Worm (Caenorhabditis elegans) whole organism, L4/young adult: ENCODE data around the gene F16H6.4.

ENCODE experiments used
- W03F9.2 ChIP-seq: fragments of 150-350 bp; optimal IDR thresholded peaks from 2 replicates; lab custom pipeline; 2014; ENCODE audit warnings: missing biosample characterization, missing genetic modification characterization
- dao-5 ChIP-seq: sonication (generic microtip); optimal IDR thresholded peaks from 2 replicates; lab custom pipeline; 2016; ENCODE audit warnings: missing genotype, missing genetic modification characterization, moderate library complexity, missing compliant biosample characterization
- him-1 ChIP-seq: sonication (generic microtip); optimal IDR thresholded peaks from 2 replicates; lab custom pipeline; 2016; ENCODE audit warnings: missing genotype, missing genetic modification reagents, missing genetic modification characterization, missing compliant biosample characterization

Gene F16H6.4

DNA sequence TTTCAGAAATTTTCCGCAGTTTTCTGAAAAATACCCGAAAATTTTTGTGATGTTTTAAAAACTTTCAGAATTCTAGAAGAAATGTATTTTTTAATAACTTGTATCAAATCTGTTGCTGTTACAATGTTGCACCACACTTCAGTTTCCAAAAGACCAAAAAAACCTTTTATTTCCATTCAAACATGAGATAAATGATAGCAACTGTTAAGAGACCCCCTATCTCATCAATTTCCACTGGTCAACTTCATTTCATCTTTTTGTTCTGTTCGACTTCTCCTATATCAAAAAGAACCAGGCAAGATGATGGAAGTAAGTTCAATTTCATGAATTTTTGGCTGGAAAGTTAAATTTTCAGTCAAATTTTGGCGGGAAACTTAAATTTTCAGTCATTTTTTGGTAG is at the start of gene F16H6.4:
Gene F16H6.4, plus strand, starts transcription at position 301 of the 400 bp plus-strand sequence.
- no peak for TF ChIP-seq dao-5 (tag; lab: Kevin White, UChicago)
- no peak for TF ChIP-seq him-1 (tag; lab: Kevin White, UChicago)
- TF ChIP-seq W03F9.2: no peak

DNA sequence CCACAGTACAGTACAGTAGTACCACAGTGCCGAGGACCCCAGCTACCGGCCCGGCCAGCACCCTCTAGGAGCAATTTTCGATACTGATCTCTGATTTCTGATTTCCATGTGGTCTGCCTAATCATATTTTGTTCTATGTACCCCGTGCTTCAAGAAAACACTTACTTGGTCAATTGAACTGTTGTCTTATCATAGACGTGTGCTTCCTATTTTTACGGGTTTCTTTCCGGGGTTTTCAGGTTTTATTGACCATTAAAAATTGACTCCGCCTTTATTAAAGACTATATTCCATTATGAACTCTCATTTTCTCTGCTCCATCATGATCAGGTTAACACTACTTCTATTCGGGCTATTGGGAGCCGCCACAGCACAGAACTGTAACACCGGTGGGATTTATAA is 40.8 kb upstream of the F16H6.4 start, which contains the start of gene clec-48:
Gene clec-48, plus strand, starts transcription at position 320 of the 400 bp plus-strand sequence.
- no peak for TF ChIP-seq him-1 (tag; lab: Kevin White, UChicago)
- no peak for TF ChIP-seq dao-5 (tag; lab: Kevin White, UChicago)

DNA sequence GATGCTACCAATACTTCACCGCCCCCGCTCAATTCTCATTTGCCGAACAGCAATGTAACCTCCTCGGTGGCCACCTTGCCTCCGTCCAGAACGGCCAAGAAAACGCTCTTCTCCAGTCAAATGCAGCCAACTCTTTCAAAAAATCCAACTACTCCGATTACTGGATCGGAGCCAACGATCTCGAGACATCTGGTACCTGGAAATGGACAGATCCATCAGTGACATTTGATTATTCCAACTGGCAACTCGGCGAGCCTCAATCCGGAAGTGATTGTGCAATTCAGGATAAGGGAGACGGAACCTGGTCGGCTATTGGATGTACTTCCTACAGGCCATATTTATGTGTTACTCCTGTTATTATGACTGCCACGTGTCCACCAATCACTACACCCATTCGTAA is 40.3 kb upstream of the F16H6.4 start:
- no peak for TF ChIP-seq dao-5 (tag; lab: Kevin White, UChicago)
- no peak for TF ChIP-seq W03F9.2
- TF ChIP-seq him-1 (tag; lab: Kevin White, UChicago): no peak

DNA sequence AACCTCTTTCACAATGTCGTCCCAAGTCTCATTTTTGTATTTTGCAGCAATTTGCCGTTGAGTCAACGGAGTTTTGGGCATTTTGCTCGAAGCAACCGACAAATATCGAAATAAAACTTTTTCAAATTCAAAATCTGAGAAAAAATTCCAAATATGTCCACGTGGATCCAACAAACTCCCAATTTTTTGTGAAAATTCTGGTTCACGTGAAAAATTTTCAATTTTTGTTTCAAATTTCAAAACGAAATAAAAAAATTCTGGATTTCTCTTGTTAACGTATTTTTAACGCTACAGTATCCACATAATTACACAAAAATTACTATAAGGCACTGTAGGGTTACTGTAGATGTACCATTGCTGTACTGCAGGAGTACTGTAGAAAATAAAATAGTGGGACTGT is 37.3 kb upstream of the F16H6.4 start, which contains the start of gene C14A6.13:
Gene C14A6.13, minus strand, starts transcription at position 101 of the 400 bp plus-strand sequence.
- TF ChIP-seq W03F9.2: no peak
- TF ChIP-seq him-1 (tag; lab: Kevin White, UChicago): no peak
- TF ChIP-seq dao-5 (tag; lab: Kevin White, UChicago): no peak

DNA sequence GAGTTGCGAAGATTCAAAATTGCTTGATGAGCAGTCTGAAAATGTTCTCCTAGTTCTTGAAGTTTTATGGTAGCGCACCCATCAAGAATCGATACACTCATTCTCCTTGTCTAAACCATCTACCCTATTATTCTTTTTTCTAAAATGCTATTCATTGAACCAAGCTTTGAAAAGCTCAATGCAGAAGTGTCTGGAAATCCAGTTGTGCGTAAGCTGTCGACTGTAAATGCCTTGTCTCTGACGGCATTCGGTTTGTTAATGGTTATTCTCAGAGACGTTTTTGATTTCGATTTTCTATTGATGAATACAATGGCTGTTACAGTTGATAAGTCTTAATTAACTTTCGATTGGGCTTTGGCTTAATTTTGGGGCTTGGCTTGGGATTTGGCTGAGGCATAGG is 36.0 kb upstream of the F16H6.4 start, which contains the start of gene C14A6.12:
Gene C14A6.12, minus strand, starts transcription at position 101 of the 400 bp plus-strand sequence.
- TF ChIP-seq him-1 (tag; lab: Kevin White, UChicago) (no peak), dao-5 (tag; lab: Kevin White, UChicago) (no peak), W03F9.2 (no peak)

DNA sequence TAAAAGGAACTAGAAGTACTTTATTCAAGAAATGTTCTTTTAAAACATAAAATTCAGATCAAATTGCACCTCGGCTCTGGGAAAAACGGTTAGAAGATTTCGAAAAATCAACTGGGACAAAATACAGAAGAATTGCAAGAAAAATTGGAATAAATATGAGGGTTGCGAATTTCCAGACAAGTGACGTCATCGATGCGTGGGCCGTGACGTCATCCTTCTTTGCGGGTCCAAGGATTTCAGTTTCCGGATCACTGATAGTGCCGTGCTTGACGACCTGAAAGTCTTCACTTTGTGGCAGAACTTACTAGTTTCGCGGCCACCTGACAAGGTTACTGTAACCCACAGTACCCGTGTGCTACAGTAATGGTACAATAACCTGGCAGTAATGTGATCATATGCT is 35.1 kb upstream of the F16H6.4 start:
- TF ChIP-seq him-1 (tag; lab: Kevin White, UChicago): no peak
- TF ChIP-seq W03F9.2: no peak
- TF ChIP-seq dao-5 (tag; lab: Kevin White, UChicago): no peak

DNA sequence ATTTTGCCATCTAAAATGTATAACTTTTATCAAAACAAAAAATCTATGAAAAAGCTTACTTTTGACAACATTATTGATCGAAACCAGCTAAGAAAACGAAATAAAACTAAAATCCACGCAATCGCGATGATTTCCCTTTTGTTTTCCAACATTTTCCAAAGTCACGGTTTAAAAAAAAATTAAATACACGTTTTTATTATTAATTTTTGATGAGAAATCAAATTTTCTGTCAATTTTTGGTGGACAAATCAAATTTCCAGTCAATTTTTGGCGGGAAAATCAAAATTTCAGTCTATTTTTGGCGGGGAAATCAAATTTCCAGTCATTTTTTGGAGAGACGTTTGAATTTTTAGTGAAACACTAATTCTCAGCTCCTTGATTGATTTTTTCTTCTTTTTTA is 33.8 kb upstream of the F16H6.4 start, which contains the start of gene C14A6.5:
Gene C14A6.5, minus strand, starts transcription at position 101 of the 400 bp plus-strand sequence.
- TF ChIP-seq dao-5 (tag; lab: Kevin White, UChicago) (no peak), W03F9.2 (no peak)

DNA sequence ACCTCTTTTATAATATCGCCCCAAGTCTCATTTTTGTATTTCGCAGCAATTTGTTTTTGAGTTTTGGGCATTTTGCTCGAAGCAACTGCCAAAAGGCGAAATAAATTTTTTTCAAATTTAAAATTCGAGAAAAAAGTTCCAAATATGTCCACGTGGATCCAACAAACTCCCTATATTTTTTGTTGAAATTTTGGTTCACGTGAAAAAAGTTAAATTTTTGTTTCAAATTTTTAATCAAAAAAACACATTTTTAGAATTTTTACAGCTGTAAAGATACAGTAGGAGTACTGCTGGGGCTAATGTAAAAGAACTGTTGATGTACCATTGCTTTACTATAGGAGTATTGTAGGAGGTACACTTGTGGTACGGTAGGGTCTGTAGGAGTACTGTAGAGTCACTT is 31.4 kb upstream of the F16H6.4 start, which contains the start of gene C14A6.6:
Gene C14A6.6, minus strand, starts transcription at position 101 of the 400 bp plus-strand sequence.
- no peak for TF ChIP-seq dao-5 (tag; lab: Kevin White, UChicago)
- TF ChIP-seq him-1 (tag; lab: Kevin White, UChicago): no peak
- no peak for TF ChIP-seq W03F9.2

DNA sequence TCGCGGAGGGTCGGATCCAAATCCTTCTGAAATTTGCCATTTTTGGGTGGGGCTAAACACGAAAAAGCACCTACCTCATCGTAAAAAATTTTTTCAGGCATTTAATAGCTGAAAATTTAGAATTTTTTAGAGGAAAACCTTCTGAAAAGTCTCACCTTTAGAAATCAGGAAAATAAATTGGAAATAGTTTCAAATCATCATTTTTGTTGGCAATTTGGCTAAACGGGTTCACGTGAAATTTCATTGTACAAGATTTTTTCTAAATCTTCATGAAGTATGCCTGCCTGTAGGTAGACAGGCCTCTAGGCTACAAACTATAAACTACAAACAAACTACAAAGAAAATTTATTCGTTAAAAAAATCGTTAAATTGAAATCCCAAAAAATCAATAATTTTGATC is 30.3 kb upstream of the F16H6.4 start, which contains the start of gene C14A6.7:
Gene C14A6.7, minus strand, starts transcription at position 101 of the 400 bp plus-strand sequence.
- TF ChIP-seq W03F9.2: no peak
- no peak for TF ChIP-seq dao-5 (tag; lab: Kevin White, UChicago)
- no peak for TF ChIP-seq him-1 (tag; lab: Kevin White, UChicago)

DNA sequence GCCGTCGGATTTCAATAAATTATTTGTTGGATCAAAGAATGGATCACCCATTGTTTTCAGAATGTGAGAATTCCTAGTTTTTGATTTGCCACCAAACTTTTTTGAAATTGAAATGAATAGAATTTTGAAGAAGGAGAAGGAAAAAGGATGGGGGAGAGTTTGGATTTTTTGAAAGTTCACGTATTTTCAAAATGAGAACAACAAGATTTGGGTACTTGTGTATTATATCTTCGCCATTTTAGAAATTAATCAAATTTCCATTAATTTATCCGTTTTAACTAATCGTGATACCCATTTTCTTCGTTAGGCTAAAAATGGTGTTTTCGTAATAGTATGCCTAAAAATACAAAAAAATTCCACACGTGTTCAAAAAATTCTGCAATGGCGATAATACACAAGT is 27.0 kb upstream of the F16H6.4 start, which contains the start of gene C14A6.8:
Gene C14A6.8, minus strand, starts transcription at position 101 of the 400 bp plus-strand sequence.
- TF ChIP-seq him-1 (tag; lab: Kevin White, UChicago): no peak

DNA sequence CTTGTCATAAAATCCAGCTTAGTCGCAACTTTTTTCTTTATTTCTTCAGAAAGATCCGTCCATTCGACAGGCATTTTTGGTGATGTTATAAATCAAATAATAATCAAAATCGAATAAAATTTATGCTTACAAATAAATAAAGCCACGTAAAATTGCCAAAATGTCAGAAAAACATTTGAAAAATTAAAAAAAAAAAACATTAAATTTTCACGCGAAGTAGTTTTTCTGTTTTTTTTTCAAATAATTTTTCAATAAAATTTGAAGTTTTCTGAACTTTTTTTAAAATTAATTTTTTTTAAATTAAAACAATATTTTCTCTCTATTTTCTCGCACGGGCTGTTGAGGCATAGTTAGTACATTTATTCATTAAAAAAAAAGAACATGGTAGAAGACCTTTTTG is 19.9 kb upstream of the F16H6.4 start, which contains the start of gene C31G12.4:
Gene C31G12.4, minus strand, starts transcription at position 101 of the 400 bp plus-strand sequence.
- TF ChIP-seq W03F9.2 (no peak), dao-5 (tag; lab: Kevin White, UChicago) (no peak), him-1 (tag; lab: Kevin White, UChicago) (no peak)

DNA sequence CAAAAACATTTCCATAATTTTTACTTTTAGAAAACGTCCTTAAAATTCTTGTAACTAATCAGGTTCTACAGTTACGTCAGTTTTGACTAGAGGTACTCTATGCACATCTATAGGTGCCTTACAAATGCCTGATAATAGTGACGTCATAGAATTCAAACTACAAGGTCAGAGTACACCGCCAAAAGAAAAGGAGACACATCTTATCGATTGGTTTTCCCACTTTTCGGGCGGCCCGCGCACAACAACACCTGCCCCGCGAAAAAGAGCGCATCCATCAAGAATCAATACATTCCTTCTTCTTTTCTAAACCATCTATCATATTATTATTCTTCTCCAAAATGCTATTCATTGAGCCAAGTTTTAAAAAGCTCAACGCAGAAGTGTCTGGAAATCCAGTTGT is 18.9 kb upstream of the F16H6.4 start, which contains the start of gene C31G12.1:
Gene C31G12.1, plus strand, starts transcription at position 301 of the 400 bp plus-strand sequence.
- TF ChIP-seq W03F9.2 (no peak), him-1 (tag; lab: Kevin White, UChicago) (no peak), dao-5 (tag; lab: Kevin White, UChicago) (no peak)

DNA sequence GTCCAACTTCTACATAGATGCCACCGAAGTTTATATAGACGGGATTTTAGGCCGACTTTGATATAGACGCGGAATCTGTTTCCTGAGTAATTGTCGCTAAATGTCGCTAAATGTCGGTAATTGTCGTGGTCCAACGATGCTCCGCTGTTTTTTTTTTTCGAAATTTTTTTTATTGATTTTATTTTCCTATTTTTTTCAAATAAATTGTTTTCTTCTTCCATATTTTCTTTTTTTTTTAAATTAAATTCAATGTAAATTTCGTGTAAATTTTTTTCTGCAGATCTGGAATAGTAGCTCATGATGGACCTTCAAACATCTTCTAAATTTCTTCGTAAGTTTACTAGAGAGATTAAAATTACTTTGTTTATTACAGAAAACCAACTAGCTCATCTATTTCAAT is 13.6 kb upstream of the F16H6.4 start, which contains the start of gene C31G12.3:
Gene C31G12.3, plus strand, starts transcription at position 301 of the 400 bp plus-strand sequence.
- no peak for TF ChIP-seq dao-5 (tag; lab: Kevin White, UChicago)
- no peak for TF ChIP-seq W03F9.2
- no peak for TF ChIP-seq him-1 (tag; lab: Kevin White, UChicago)

DNA sequence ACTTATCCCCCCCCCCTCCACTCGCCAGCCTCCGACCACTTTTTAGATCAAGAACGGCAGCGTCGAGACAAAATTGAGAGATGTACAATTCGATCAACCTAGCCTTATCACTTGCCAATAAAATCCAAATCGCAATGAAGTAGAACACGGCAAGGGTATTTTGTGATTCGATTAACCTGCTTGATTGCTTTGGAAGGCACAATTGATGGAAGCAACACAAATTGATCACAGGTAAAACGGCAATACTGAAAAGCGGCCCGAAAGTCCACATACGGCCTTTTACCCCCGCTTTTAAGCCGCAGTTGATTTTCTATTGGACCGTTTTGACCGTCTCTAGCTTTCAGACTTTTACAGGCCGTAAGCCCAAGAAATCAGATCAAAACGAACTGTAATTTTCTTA is 10.2 kb upstream of the F16H6.4 start, which contains the start of gene clec-245:
Gene clec-245, minus strand, starts transcription at position 101 of the 400 bp plus-strand sequence.
- TF ChIP-seq him-1 (tag; lab: Kevin White, UChicago): no peak
- no peak for TF ChIP-seq W03F9.2
- no peak for TF ChIP-seq dao-5 (tag; lab: Kevin White, UChicago)

DNA sequence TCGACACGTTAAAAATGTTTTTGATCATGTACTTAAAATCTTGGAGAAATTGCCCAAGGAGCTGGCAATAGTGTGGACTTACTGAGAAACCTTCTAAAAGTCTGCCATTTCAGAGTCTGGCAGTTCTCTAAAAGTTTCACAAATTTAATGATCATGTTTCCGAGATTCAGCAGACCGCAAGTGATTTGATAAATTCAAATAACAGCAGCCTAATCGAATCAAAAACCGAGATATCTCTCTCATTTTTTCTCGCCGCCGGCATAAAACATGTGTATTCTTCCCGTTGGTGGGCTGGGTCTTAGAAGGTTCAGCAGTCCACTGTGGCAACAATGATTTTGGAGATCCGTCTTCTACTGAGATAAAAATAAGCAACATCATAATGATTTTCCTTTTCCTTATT is 9.3 kb upstream of the F16H6.4 start, which contains the start of gene clec-246:
Gene clec-246, plus strand, starts transcription at position 301 of the 400 bp plus-strand sequence.
- no peak for TF ChIP-seq dao-5 (tag; lab: Kevin White, UChicago)
- no peak for TF ChIP-seq him-1 (tag; lab: Kevin White, UChicago)
- no peak for TF ChIP-seq W03F9.2
